Worm (Caenorhabditis elegans) whole organism, young adult: ENCODE results near the gene ZK686.3.

Experiments used
- snpc-4 ChIP-seq, 5 experiments: fragments of 150-350 bp in 1 of 5; sonication (generic microtip) in 4 of 5; optimal IDR thresholded peaks; 2 replicates each; lab custom pipeline; 2014 to 2018; ENCODE audit warnings: missing genetic modification characterization in 5 of 5, missing biosample characterization in 3 of 5, antibody characterized with exemption in 2 of 5, mild to moderate bottlenecking in 2 of 5, missing compliant biosample characterization in 2 of 5, missing genotype in 2 of 5, moderate library complexity in 2 of 5, missing genetic modification reagents in 1 of 5
- ztf-26 ChIP-seq: sonication (generic microtip); optimal IDR thresholded peaks from 2 replicates; lab custom pipeline; 2017; ENCODE audit warnings: missing genetic modification characterization, missing compliant biosample characterization

- TF ChIP-seq ztf-26 (tag; lab: Kevin White, UChicago), result no peak
- no peak for TF ChIP-seq snpc-4 (GFP tag; optimal IDR thresholded peaks at IDR 0.05; lab: Kevin White, UChicago)
- TF ChIP-seq snpc-4 (tag; optimal IDR thresholded peaks at IDR 0.05; lab: Kevin White, UChicago), result no peak
These were observed 11.8 kb upstream of the ZK686.3 start for ce11 chrIII:7780566-7781238.
